Worm (Caenorhabditis elegans): ENCODE results near the gene ceh-30.

ceh-30 gene

ce11 chrX:3054394-3054793 lies 9.0 kb upstream of the ceh-30 start:
- TF ChIP-seq ceh-39 (tag; optimal IDR thresholded peaks at IDR 0.05) = no peak
- no peak for TF ChIP-seq sem-2 (GFP tag; optimal IDR thresholded peaks at IDR 0.05)
- no peak for TF ChIP-seq unc-62 (GFP tag; optimal IDR thresholded peaks at IDR 0.05)
- no peak for TF ChIP-seq hlh-1 (tag; optimal IDR thresholded peaks at IDR 0.05)
- TF ChIP-seq elt-3 (tag; optimal IDR thresholded peaks at IDR 0.05) = no peak
- TF ChIP-seq unc-120 (tag; optimal IDR thresholded peaks at IDR 0.05; ENCODE audit: poor library complexity, severe bottlenecking) = no peak
- TF ChIP-seq mep-1 (tag; optimal IDR thresholded peaks at IDR 0.05) = no peak
- TF ChIP-seq ceh-83 (GFP tag; optimal IDR thresholded peaks at IDR 0.05) = no peak
- no peak for TF ChIP-seq blmp-1 (tag; optimal IDR thresholded peaks at IDR 0.05)
- TF ChIP-seq ceh-43 (GFP tag; optimal IDR thresholded peaks at IDR 0.05) = no peak
- TF ChIP-seq lin-32 (GFP tag; optimal IDR thresholded peaks at IDR 0.05) = no peak
- TF ChIP-seq unc-39 (tag; optimal IDR thresholded peaks at IDR 0.05) = no peak
- TF ChIP-seq snpc-4 (tag; optimal IDR thresholded peaks at IDR 0.05) = no peak
- no peak for TF ChIP-seq nhr-28 (tag; optimal IDR thresholded peaks at IDR 0.05)
- TF ChIP-seq mab-5 (tag; optimal IDR thresholded peaks at IDR 0.05) = no peak

- TF ChIP-seq nhr-12 (tag; optimal IDR thresholded peaks at IDR 0.05) (no peak), cnd-1 (tag; optimal IDR thresholded peaks at IDR 0.05) (no peak), ztf-11 (tag; optimal IDR thresholded peaks at IDR 0.05) (no peak), bed-3 (GFP tag; optimal IDR thresholded peaks at IDR 0.05) (no peak), unc-39 (tag; optimal IDR thresholded peaks at IDR 0.05) (no peak), elt-1 (tag; optimal IDR thresholded peaks at IDR 0.05; ENCODE audit: borderline replicate concordance, insufficient read depth) (no peak), nhr-28 (tag; optimal IDR thresholded peaks at IDR 0.05) (no peak), ceh-43 (GFP tag; optimal IDR thresholded peaks at IDR 0.05) (no peak), ceh-39 (tag; optimal IDR thresholded peaks at IDR 0.05) (no peak), drap-1 (GFP tag; optimal IDR thresholded peaks at IDR 0.05) (no peak), elt-3 (tag; optimal IDR thresholded peaks at IDR 0.05) (no peak), nhr-237 (tag; optimal IDR thresholded peaks at IDR 0.05) (no peak), mab-5 (tag; optimal IDR thresholded peaks at IDR 0.05) (no peak), unc-62 (GFP tag; optimal IDR thresholded peaks at IDR 0.05) (no peak), flh-1 (GFP tag; optimal IDR thresholded peaks at IDR 0.05) (no peak), M03D4.4 (tag; optimal IDR thresholded peaks at IDR 0.05) (no peak), nhr-76 (tag; optimal IDR thresholded peaks at IDR 0.05) (no peak), ces-1 (GFP tag; optimal IDR thresholded peaks at IDR 0.05) (no peak), zip-8 (tag; optimal IDR thresholded peaks at IDR 0.05) (no peak)
Measured at ce11 chrX:3054802-3055201, 8.6 kb upstream of the ceh-30 start, which contains the start of gene twk-26. TSS of gene twk-26 (minus strand) at chrX:3054824.

- TF ChIP-seq nhr-28 (tag; optimal IDR thresholded peaks at IDR 0.05) (no peak), ces-1 (GFP tag; optimal IDR thresholded peaks at IDR 0.05) (no peak), mep-1 (tag; optimal IDR thresholded peaks at IDR 0.05) (no peak), nhr-237 (tag; optimal IDR thresholded peaks at IDR 0.05) (no peak), M03D4.4 (tag; optimal IDR thresholded peaks at IDR 0.05) (no peak), lin-13 (tag; optimal IDR thresholded peaks at IDR 0.05) (no peak), ztf-11 (tag; optimal IDR thresholded peaks at IDR 0.05) (no peak), lin-32 (GFP tag; optimal IDR thresholded peaks at IDR 0.05) (no peak), cnd-1 (tag; optimal IDR thresholded peaks at IDR 0.05) (no peak), unc-120 (tag; optimal IDR thresholded peaks at IDR 0.05; ENCODE audit: poor library complexity, severe bottlenecking) (no peak)
Measured at ce11 chrX:3056098-3056497, 7.3 kb upstream of the ceh-30 start.

ce11 chrX:3057656-3058055 lies 5.7 kb upstream of the ceh-30 start:
- TF ChIP-seq flh-1 (GFP tag; optimal IDR thresholded peaks at IDR 0.05) = no peak

ce11 chrX:3059299-3059698 lies 4.1 kb upstream of the ceh-30 start, which contains the start of gene rsef-1:
TSS of gene rsef-1 (minus strand) at chrX:3059399.
- TF ChIP-seq nhr-237 (tag; optimal IDR thresholded peaks at IDR 0.05) = no peak
- no peak for TF ChIP-seq snpc-4 (tag; optimal IDR thresholded peaks at IDR 0.05)
- no peak for TF ChIP-seq nhr-76 (tag; optimal IDR thresholded peaks at IDR 0.05)
- TF ChIP-seq mls-2 (tag; optimal IDR thresholded peaks at IDR 0.05) = no peak
- no peak for TF ChIP-seq nhr-2 (tag; optimal IDR thresholded peaks at IDR 0.05)
- no peak for TF ChIP-seq cnd-1 (tag; optimal IDR thresholded peaks at IDR 0.05)
- no peak for TF ChIP-seq lsy-2 (tag; optimal IDR thresholded peaks at IDR 0.05)
- TF ChIP-seq zip-8 (tag; optimal IDR thresholded peaks at IDR 0.05) = no peak
- no peak for TF ChIP-seq sptf-1 (tag; optimal IDR thresholded peaks at IDR 0.05)
- TF ChIP-seq flh-1 (GFP tag; optimal IDR thresholded peaks at IDR 0.05) = no peak
- no peak for TF ChIP-seq mep-1 (tag; optimal IDR thresholded peaks at IDR 0.05)
- no peak for TF ChIP-seq elt-1 (tag; optimal IDR thresholded peaks at IDR 0.05; ENCODE audit: borderline replicate concordance, insufficient read depth)
- TF ChIP-seq nhr-28 (tag; optimal IDR thresholded peaks at IDR 0.05) = no peak
- TF ChIP-seq ceh-39 (tag; optimal IDR thresholded peaks at IDR 0.05) = no peak
- no peak for TF ChIP-seq ham-2 (GFP tag; optimal IDR thresholded peaks at IDR 0.05)
- TF ChIP-seq blmp-1 (tag; optimal IDR thresholded peaks at IDR 0.05) = no peak
- TF ChIP-seq mab-5 (tag; optimal IDR thresholded peaks at IDR 0.05) = no peak

Measured in whole organism, mixed stage, embryonic.